Worm (Caenorhabditis elegans) whole organism, L2 larva: ENCODE results near the gene heh-1.

Experiments
- Y55F3AM.14 ChIP-seq: fragments of 200-800 bp; sonication (Bioruptor generic); optimal IDR thresholded peaks from 2 replicates; lab custom pipeline; 2018; ENCODE audit warnings: mild to moderate bottlenecking, missing genetic modification characterization, missing compliant biosample characterization
- alr-1 ChIP-seq: fragments of 150-350 bp; optimal IDR thresholded peaks from 2 replicates; lab custom pipeline; 2014; ENCODE audit warnings: missing biosample characterization, missing genetic modification characterization
- aly-2 ChIP-seq: fragments of 150-350 bp; optimal IDR thresholded peaks from 2 replicates; lab custom pipeline; 2014; ENCODE audit warnings: missing biosample characterization, missing genetic modification characterization
- ama-1 ChIP-seq: fragments of 150-350 bp; optimal IDR thresholded peaks from 2 replicates; lab custom pipeline; 2018; ENCODE audit warnings: inconsistent platforms
- blmp-1 ChIP-seq: sonication (generic microtip); optimal IDR thresholded peaks from 2 replicates; lab custom pipeline; 2017; ENCODE audit warnings: missing genetic modification characterization, mild to moderate bottlenecking, missing compliant biosample characterization, antibody characterized with exemption, moderate library complexity; ENCODE audit not compliant: insufficient read depth
- ceh-82 ChIP-seq: fragments of 150-350 bp; optimal IDR thresholded peaks from 2 replicates; lab custom pipeline; 2014; ENCODE audit warnings: missing biosample characterization, missing genetic modification characterization
- egl-27 ChIP-seq: sonication (generic microtip); optimal IDR thresholded peaks from 3 replicates; lab custom pipeline; 2017; ENCODE audit warnings: missing biosample characterization, missing genetic modification reagents, missing genetic modification characterization
- elt-1 ChIP-seq: fragments of 150-350 bp; optimal IDR thresholded peaks from 2 replicates; lab custom pipeline; 2014; ENCODE audit warnings: missing biosample characterization, missing genetic modification characterization
- elt-3 ChIP-seq: sonication (generic microtip); optimal IDR thresholded peaks from 2 replicates; lab custom pipeline; 2017; ENCODE audit warnings: missing biosample characterization, missing genetic modification characterization
- fos-1 ChIP-seq: fragments of 150-350 bp; optimal IDR thresholded peaks from 2 replicates; lab custom pipeline; 2014; ENCODE audit warnings: missing biosample characterization, missing genetic modification characterization
- gmeb-1 ChIP-seq: fragments of 150-350 bp; optimal IDR thresholded peaks from 2 replicates; lab custom pipeline; 2014; ENCODE audit warnings: missing biosample characterization, missing genetic modification characterization
- lin-11 ChIP-seq: fragments of 150-350 bp; sonication (generic microtip); optimal IDR thresholded peaks from 2 replicates; lab custom pipeline; 2014; ENCODE audit warnings: missing biosample characterization, missing genetic modification characterization, inconsistent platforms, mixed read lengths
- lin-13 ChIP-seq: fragments of 150-350 bp; optimal IDR thresholded peaks from 2 replicates; lab custom pipeline; 2014; ENCODE audit warnings: missing biosample characterization, missing genetic modification reagents, missing genetic modification characterization
- lin-39 ChIP-seq: fragments of 150-350 bp; optimal IDR thresholded peaks from 2 replicates; lab custom pipeline; 2014; ENCODE audit warnings: missing biosample characterization, missing genetic modification reagents, missing genetic modification characterization
- lsy-2 ChIP-seq, 2 experiments: fragments of 150-350 bp in 1 of 2; sonication (generic microtip) in 1 of 2; optimal IDR thresholded peaks; 2 replicates each; lab custom pipeline; 2014 to 2017; ENCODE audit warnings: missing biosample characterization in 2 of 2, missing genetic modification characterization in 2 of 2
- mab-5 ChIP-seq: fragments of 150-350 bp; optimal IDR thresholded peaks from 2 replicates; lab custom pipeline; 2014; ENCODE audit warnings: missing biosample characterization, missing genetic modification characterization
- mbf-1 ChIP-seq: sonication (generic microtip); optimal IDR thresholded peaks from 2 replicates; lab custom pipeline; 2017; ENCODE audit warnings: missing biosample characterization, missing genetic modification characterization
- mdl-1 ChIP-seq, 2 experiments: fragments of 150-350 bp in 1 of 2; sonication (generic microtip) in 1 of 2; optimal IDR thresholded peaks; 2 replicates each; lab custom pipeline; 2017; ENCODE audit warnings: missing biosample characterization in 2 of 2, missing genetic modification characterization in 2 of 2
- nhr-10 ChIP-seq: sonication (generic microtip); optimal IDR thresholded peaks from 2 replicates; lab custom pipeline; 2017; ENCODE audit warnings: missing biosample characterization, missing genetic modification characterization
- nhr-11 ChIP-seq: fragments of 150-350 bp; optimal IDR thresholded peaks from 2 replicates; lab custom pipeline; 2014; ENCODE audit warnings: missing biosample characterization, missing genetic modification characterization
- nhr-12 ChIP-seq: fragments of 150-350 bp; optimal IDR thresholded peaks from 2 replicates; lab custom pipeline; 2014; ENCODE audit warnings: missing biosample characterization, missing genetic modification characterization
- nhr-129 ChIP-seq: fragments of 150-350 bp; optimal IDR thresholded peaks from 2 replicates; lab custom pipeline; 2014; ENCODE audit warnings: missing biosample characterization, missing genetic modification characterization
- nhr-21 ChIP-seq: fragments of 150-350 bp; optimal IDR thresholded peaks from 2 replicates; lab custom pipeline; 2014; ENCODE audit warnings: missing biosample characterization, missing genetic modification characterization
- nhr-23 ChIP-seq: fragments of 150-350 bp; optimal IDR thresholded peaks from 2 replicates; lab custom pipeline; 2014; ENCODE audit warnings: missing biosample characterization, missing genetic modification reagents, missing genetic modification characterization
- nhr-237 ChIP-seq: fragments of 150-350 bp; optimal IDR thresholded peaks from 2 replicates; lab custom pipeline; 2014; ENCODE audit warnings: missing biosample characterization, missing genetic modification characterization
- nhr-25 ChIP-seq: fragments of 150-350 bp; sonication (generic microtip); optimal IDR thresholded peaks from 3 replicates; lab custom pipeline; 2014; ENCODE audit warnings: missing biosample characterization, missing genetic modification characterization
- nhr-6 ChIP-seq: fragments of 150-350 bp; optimal IDR thresholded peaks from 2 replicates; lab custom pipeline; 2014; ENCODE audit warnings: missing biosample characterization, missing genetic modification characterization
- nhr-77 ChIP-seq: fragments of 150-350 bp; optimal IDR thresholded peaks from 2 replicates; lab custom pipeline; 2014; ENCODE audit warnings: missing biosample characterization, missing genetic modification characterization
- peb-1 ChIP-seq: fragments of 150-350 bp; optimal IDR thresholded peaks from 2 replicates; lab custom pipeline; 2014; ENCODE audit warnings: missing biosample characterization, missing genetic modification characterization
- sem-4 ChIP-seq: fragments of 150-350 bp; optimal IDR thresholded peaks from 2 replicates; lab custom pipeline; 2014; ENCODE audit warnings: missing biosample characterization, missing genetic modification reagents, missing genetic modification characterization
- skn-1 ChIP-seq: sonication (generic microtip); optimal IDR thresholded peaks from 2 replicates; lab custom pipeline; 2017; ENCODE audit warnings: missing biosample characterization, missing genetic modification characterization
- sma-3 ChIP-seq: sonication (generic microtip); optimal IDR thresholded peaks from 2 replicates; lab custom pipeline; 2016; ENCODE audit warnings: missing genetic modification reagents, missing genetic modification characterization, missing compliant biosample characterization
- sma-9 ChIP-seq, 2 experiments: fragments of 150-350 bp in 1 of 2; sonication (generic microtip) in 1 of 2; optimal IDR thresholded peaks; 2 replicates each; lab custom pipeline; 2014 to 2016; ENCODE audit warnings: missing genetic modification characterization in 2 of 2, mild to moderate bottlenecking in 1 of 2, missing biosample characterization in 1 of 2, missing compliant biosample characterization in 1 of 2, missing genetic modification reagents in 1 of 2, moderate library complexity in 1 of 2
- snpc-4 ChIP-seq: fragments of 150-350 bp; optimal IDR thresholded peaks from 2 replicates; lab custom pipeline; 2014; ENCODE audit warnings: missing biosample characterization, missing genetic modification characterization
- unc-39 ChIP-seq: fragments of 150-350 bp; optimal IDR thresholded peaks from 2 replicates; lab custom pipeline; 2014; ENCODE audit warnings: missing biosample characterization, missing genetic modification characterization
- unc-55 ChIP-seq: fragments of 150-350 bp; sonication (generic microtip); optimal IDR thresholded peaks from 3 replicates; lab custom pipeline; 2014; ENCODE audit warnings: missing biosample characterization, missing genetic modification reagents, missing genetic modification characterization
- unc-62 ChIP-seq: fragments of 150-350 bp; optimal IDR thresholded peaks from 2 replicates; lab custom pipeline; 2014; ENCODE audit warnings: missing biosample characterization, missing genetic modification reagents, missing genetic modification characterization
- zag-1 ChIP-seq: fragments of 150-350 bp; optimal IDR thresholded peaks from 2 replicates; lab custom pipeline; 2014; ENCODE audit warnings: missing biosample characterization, missing genetic modification characterization
- ztf-1 ChIP-seq: fragments of 200-800 bp; sonication (Bioruptor generic); conservative IDR thresholded peaks from 2 replicates; pipeline ENCODE4 v1.3.6; 2022; ENCODE audit warnings: missing genetic modification characterization, missing compliant biosample characterization
- ztf-11 ChIP-seq: sonication (generic microtip); optimal IDR thresholded peaks from 2 replicates; lab custom pipeline; 2017; ENCODE audit warnings: missing biosample characterization, missing genetic modification characterization
- ztf-4 ChIP-seq: fragments of 150-350 bp; optimal IDR thresholded peaks from 2 replicates; lab custom pipeline; 2014; ENCODE audit warnings: missing biosample characterization, missing genetic modification characterization

heh-1 gene

DNA sequence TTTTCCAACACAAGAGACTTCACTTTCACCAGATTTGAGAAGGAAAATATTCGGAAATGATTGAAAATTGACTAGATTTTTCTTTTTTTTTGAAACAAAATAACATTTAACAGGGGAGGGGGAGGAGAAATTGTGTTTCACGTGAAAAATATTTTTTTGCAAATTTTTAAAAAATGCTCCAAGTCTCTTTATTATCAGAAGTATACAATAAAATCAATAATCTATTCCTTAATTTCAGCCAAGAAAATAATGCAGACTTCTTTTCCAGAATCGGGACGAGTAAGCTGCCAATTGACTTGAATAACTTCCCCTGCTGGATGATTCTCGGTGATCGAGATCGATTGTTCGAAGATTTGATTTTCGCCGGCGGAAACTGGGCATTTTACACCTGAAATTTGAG lies 1.0 kb downstream of the heh-1 start, which contains the start of gene R148.7:
R148.7 (minus strand) TSS at position 101 of the 400 bp plus-strand sequence.
- no peak for TF ChIP-seq unc-39 (tag; lab: Kevin White, UChicago)
- no peak for TF ChIP-seq gmeb-1
- no peak for TF ChIP-seq Y55F3AM.14
- TF ChIP-seq snpc-4 (tag; lab: Kevin White, UChicago) = no peak
- TF ChIP-seq peb-1 = no peak
- no peak for TF ChIP-seq sem-4
- no peak for TF ChIP-seq zag-1
- no peak for TF ChIP-seq ama-1 (lab: Kevin White, UChicago)
- no peak for TF ChIP-seq ztf-11 (tag; lab: Kevin White, UChicago)
- no peak for TF ChIP-seq skn-1

DNA sequence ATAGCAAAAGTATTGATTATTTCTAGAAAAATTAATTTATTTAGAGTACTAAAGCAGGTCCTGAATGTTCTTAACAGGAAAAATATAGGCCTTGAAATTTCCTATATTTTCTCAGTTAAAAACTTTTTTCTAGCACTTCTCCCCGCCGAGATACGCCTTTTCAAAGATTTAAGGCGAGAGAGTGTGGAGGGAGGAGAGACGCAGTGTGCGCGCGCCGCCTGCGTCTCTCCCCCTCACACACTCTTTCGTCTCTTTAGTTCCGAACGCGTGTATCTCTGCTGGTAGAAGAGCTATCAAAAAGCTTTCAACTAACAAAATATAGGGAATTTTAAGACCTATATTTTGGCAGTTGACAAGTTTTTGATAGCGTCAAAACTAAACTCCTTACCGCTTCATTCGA lies 1.4 kb downstream of the heh-1 start:
- TF ChIP-seq mab-5 (no peak), blmp-1 (tag; lab: Kevin White, UChicago) (no peak)

- TF ChIP-seq nhr-12 (tag; lab: Kevin White, UChicago) = no peak
- TF ChIP-seq unc-55 (GFP tag; lab: Kevin White, UChicago) = no peak
- no peak for TF ChIP-seq nhr-77 (tag; lab: Kevin White, UChicago)
- no peak for TF ChIP-seq nhr-237 (tag; lab: Kevin White, UChicago)
- TF ChIP-seq lin-11 = no peak
- no peak for TF ChIP-seq lin-13 (GFP tag; lab: Kevin White, UChicago)
- TF ChIP-seq lsy-2 (tag; optimal IDR thresholded peaks at IDR 0.05; lab: Kevin White, UChicago) = no peak
- no peak for TF ChIP-seq mdl-1 (tag; optimal IDR thresholded peaks at IDR 0.05; lab: Kevin White, UChicago)
- TF ChIP-seq mab-5 = no peak
- no peak for TF ChIP-seq sem-4
- no peak for TF ChIP-seq mbf-1
- TF ChIP-seq nhr-23 (tag; lab: Kevin White, UChicago) = no peak
- TF ChIP-seq blmp-1 (tag; lab: Kevin White, UChicago) = no peak
- TF ChIP-seq ceh-82 (tag; lab: Kevin White, UChicago) = no peak
- TF ChIP-seq lin-39 (tag; lab: Kevin White, UChicago) = no peak
- no peak for TF ChIP-seq Y55F3AM.14
- TF ChIP-seq aly-2 (tag; lab: Kevin White, UChicago) = no peak
- no peak for TF ChIP-seq ztf-4 (tag; lab: Kevin White, UChicago)
- no peak for TF ChIP-seq ama-1 (lab: Kevin White, UChicago)
- no peak for TF ChIP-seq elt-1
These were observed 7.6 kb downstream of the heh-1 start for ce11 chrIII:3191729-3192128.

DNA sequence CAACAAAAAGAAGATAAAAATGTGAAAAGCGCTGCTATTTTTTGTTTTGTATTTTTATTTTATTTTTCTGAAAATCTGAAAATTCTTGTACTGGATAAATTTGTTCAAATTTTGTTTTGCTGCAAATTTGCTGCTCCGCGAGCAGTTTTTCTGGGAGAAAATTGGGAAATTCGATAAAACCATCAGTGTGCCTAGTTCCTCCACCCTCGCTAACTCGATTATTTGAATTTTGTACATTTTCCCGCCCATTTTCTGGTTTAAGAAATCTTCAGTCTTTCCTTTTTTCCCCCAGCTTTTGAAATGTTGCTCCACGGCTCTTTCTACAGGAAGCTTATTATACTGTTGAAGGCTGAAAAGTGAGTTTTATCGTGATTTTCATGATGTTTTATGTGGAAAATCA lies 8.1 kb downstream of the heh-1 start, which contains the start of gene R148.8:
R148.8 (plus strand) TSS at position 301 of the 400 bp plus-strand sequence.
- TF ChIP-seq ztf-4 (tag; lab: Kevin White, UChicago) (no peak), ama-1 (lab: Kevin White, UChicago) (no peak), unc-39 (tag; lab: Kevin White, UChicago) (no peak), mab-5 (no peak), sem-4 (no peak), lin-13 (GFP tag; lab: Kevin White, UChicago) (no peak), lsy-2 (tag; optimal IDR thresholded peaks at IDR 0.05; lab: Kevin White, UChicago) (no peak), sma-9 (GFP tag; optimal IDR thresholded peaks at IDR 0.05; lab: Kevin White, UChicago) (no peak), sma-9 (tag; optimal IDR thresholded peaks at IDR 0.05; lab: Kevin White, UChicago) (no peak), nhr-129 (no peak), unc-62 (GFP tag; lab: Kevin White, UChicago) (no peak), elt-3 (tag; lab: Kevin White, UChicago) (no peak), elt-1 (no peak)

ce11 chrIII:3190660-3191059 lies 8.7 kb downstream of the heh-1 start:
- no peak for TF ChIP-seq nhr-25 (tag; lab: Kevin White, UChicago)
- TF ChIP-seq fos-1 (tag; lab: Kevin White, UChicago) = no peak
- TF ChIP-seq sem-4 = no peak
- no peak for TF ChIP-seq alr-1 (tag; lab: Kevin White, UChicago)
- TF ChIP-seq unc-55 (GFP tag; lab: Kevin White, UChicago) = no peak
- no peak for TF ChIP-seq nhr-11 (tag; lab: Kevin White, UChicago)
- TF ChIP-seq ztf-1 (GFP tag; lab: Robert Waterston, UW) = no peak
- TF ChIP-seq blmp-1 (tag; lab: Kevin White, UChicago) = no peak
- TF ChIP-seq nhr-6 (tag; lab: Kevin White, UChicago) = no peak
- no peak for TF ChIP-seq Y55F3AM.14
- TF ChIP-seq nhr-21 (tag; lab: Kevin White, UChicago) = no peak
- TF ChIP-seq snpc-4 (tag; lab: Kevin White, UChicago) = no peak
- TF ChIP-seq sma-3 (GFP tag; lab: Kevin White, UChicago) = no peak
- no peak for TF ChIP-seq unc-62 (GFP tag; lab: Kevin White, UChicago)
- no peak for TF ChIP-seq nhr-10 (tag; lab: Kevin White, UChicago)
- TF ChIP-seq ztf-4 (tag; lab: Kevin White, UChicago) = no peak
- no peak for TF ChIP-seq egl-27 (tag; lab: Kevin White, UChicago)
- TF ChIP-seq mbf-1 = no peak
- no peak for TF ChIP-seq nhr-237 (tag; lab: Kevin White, UChicago)
